Worm (Caenorhabditis elegans): Measurements from ENCODE around the gene B0280.11.
A peak's percentile ranks its signal among the peaks of the same experiment; 100 is the strongest.

B0280.11 gene

ce11 chrIII:7153747-7154238, 15.7 kb upstream of the B0280.11 start, which contains the start of gene ogt-1 (continued):
- no peak for TF ChIP-seq sox-4 (tag; optimal IDR thresholded peaks at IDR 0.05)
- TF ChIP-seq hlh-8 (tag; optimal IDR thresholded peaks at IDR 0.05): no peak
- no peak for TF ChIP-seq zip-5 (tag; optimal IDR thresholded peaks at IDR 0.05)
- no peak for TF ChIP-seq lin-11 (tag; optimal IDR thresholded peaks at IDR 0.05)
- TF ChIP-seq pax-1 (tag; optimal IDR thresholded peaks at IDR 0.05): peak; percentile 79
- no peak for TF ChIP-seq K09A11.1 (tag; optimal IDR thresholded peaks at IDR 0.05; ENCODE audit: insufficient read depth)
- TF ChIP-seq che-1 (tag; optimal IDR thresholded peaks at IDR 0.05): no peak
- TF ChIP-seq ceh-2 (tag; optimal IDR thresholded peaks at IDR 0.05): no peak
- no peak for TF ChIP-seq eyg-1 (tag; optimal IDR thresholded peaks at IDR 0.05)
- TF ChIP-seq T23F11.4 (GFP tag; optimal IDR thresholded peaks at IDR 0.05): no peak
- no peak for TF ChIP-seq sox-2 (GFP tag; IDR thresholded peaks at IDR 0.05)
- peak; percentile 93 for TF ChIP-seq nfya-1 (tag; optimal IDR thresholded peaks at IDR 0.05)
- TF ChIP-seq ceh-19 (GFP tag; optimal IDR thresholded peaks at IDR 0.05): no peak
- TF ChIP-seq pha-2 (tag; optimal IDR thresholded peaks at IDR 0.05): no peak
- TF ChIP-seq pros-1 (tag; optimal IDR thresholded peaks at IDR 0.05): no peak
- TF ChIP-seq hlh-30 (tag; optimal IDR thresholded peaks at IDR 0.05; ENCODE audit: insufficient read depth): no peak
- peak; percentile 9 for TF ChIP-seq ceh-18 (tag; optimal IDR thresholded peaks at IDR 0.05)
- TF ChIP-seq unc-86 (tag; optimal IDR thresholded peaks at IDR 0.05): no peak
- TF ChIP-seq fax-1 (tag; optimal IDR thresholded peaks at IDR 0.05): no peak
- no peak for TF ChIP-seq odd-2 (tag; optimal IDR thresholded peaks at IDR 0.05)
- no peak for TF ChIP-seq pag-3 (tag; optimal IDR thresholded peaks at IDR 0.05; ENCODE audit: borderline replicate concordance)
- TF ChIP-seq ztf-16 (tag; optimal IDR thresholded peaks at IDR 0.05): no peak
- TF ChIP-seq unc-42 (tag; optimal IDR thresholded peaks at IDR 0.05): peak; percentile 66
- TF ChIP-seq mec-3 (tag; optimal IDR thresholded peaks at IDR 0.05; ENCODE audit: borderline replicate concordance): no peak
- TF ChIP-seq npax-4 (tag; optimal IDR thresholded peaks at IDR 0.05): no peak
- TF ChIP-seq ref-2 (tag; optimal IDR thresholded peaks at IDR 0.05): no peak
- no peak for TF ChIP-seq unc-3 (GFP tag; conservative IDR thresholded peaks at IDR 0.05)
- TF ChIP-seq unc-3 (tag; optimal IDR thresholded peaks at IDR 0.05): no peak
- TF ChIP-seq ahr-1 (tag; optimal IDR thresholded peaks at IDR 0.05): no peak
- TF ChIP-seq ceh-48 (tag; optimal IDR thresholded peaks at IDR 0.05): no peak
- no peak for TF ChIP-seq ceh-24 (tag; optimal IDR thresholded peaks at IDR 0.05)
- no peak for TF ChIP-seq hlh-15 (tag; optimal IDR thresholded peaks at IDR 0.05)
- TF ChIP-seq ceh-31 (tag; optimal IDR thresholded peaks at IDR 0.05): peak; percentile 68
- no peak for TF ChIP-seq hlh-13 (GFP tag; optimal IDR thresholded peaks at IDR 0.05)
- no peak for TF ChIP-seq ceh-45 (GFP tag; IDR thresholded peaks at IDR 0.05)

DNA sequence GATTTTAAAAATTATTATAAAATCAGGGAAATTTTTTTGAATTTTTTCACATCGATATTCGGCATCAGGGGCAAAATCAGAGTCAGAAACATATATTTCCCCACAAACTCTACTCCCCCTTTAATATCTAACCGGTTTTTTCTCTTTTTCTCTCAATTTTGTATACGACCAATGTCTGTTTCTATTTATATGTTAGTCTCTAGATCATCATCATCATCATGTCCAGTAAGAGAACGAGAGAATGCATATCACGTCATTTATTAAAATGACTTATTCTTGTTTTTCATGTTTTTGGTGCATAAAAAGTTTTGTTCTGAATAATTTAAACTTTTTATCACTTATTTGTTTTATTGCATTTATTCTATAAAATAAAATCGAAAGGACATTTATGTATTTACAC, 14.5 kb upstream of the B0280.11 start:
- TF ChIP-seq fax-1 (tag; optimal IDR thresholded peaks at IDR 0.05) (no peak), ama-1 (optimal IDR thresholded peaks at IDR 0.05) (no peak), ceh-22 (tag; optimal IDR thresholded peaks at IDR 0.05) (no peak), sdc-2 (tag; optimal IDR thresholded peaks at IDR 0.05) (no peak)

DNA sequence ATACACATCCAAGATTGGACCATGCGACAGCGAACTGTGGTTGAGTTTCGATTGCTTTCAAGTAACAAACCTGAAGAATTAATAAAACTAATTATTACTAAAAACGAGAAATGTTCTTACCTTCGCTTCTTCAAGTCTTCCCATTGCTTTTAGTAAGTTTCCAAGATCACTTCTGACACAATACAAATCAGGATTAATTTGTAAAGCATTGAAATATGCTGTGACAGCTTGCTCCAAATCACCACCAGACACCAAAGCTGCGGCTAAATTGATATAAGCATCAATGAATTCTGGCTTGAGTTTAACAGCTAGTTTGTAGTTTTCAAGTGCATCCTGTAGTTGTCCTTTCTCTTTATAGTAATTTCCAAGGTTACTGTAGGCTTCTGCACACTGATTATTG, 12.1 kb upstream of the B0280.11 start:
- TF ChIP-seq dmd-4 (tag; optimal IDR thresholded peaks at IDR 0.05; ENCODE audit: borderline replicate concordance) (no peak), nfya-1 (tag; optimal IDR thresholded peaks at IDR 0.05) (no peak), ceh-14 (tag; optimal IDR thresholded peaks at IDR 0.05) (no peak), sdc-2 (tag; optimal IDR thresholded peaks at IDR 0.05) (no peak), ceh-6 (GFP tag; optimal IDR thresholded peaks at IDR 0.05) (no peak), nhr-11 (tag; optimal IDR thresholded peaks at IDR 0.05) (no peak), dve-1 (tag; optimal IDR thresholded peaks at IDR 0.05) (no peak), lin-11 (tag; optimal IDR thresholded peaks at IDR 0.05) (no peak), ceh-24 (tag; optimal IDR thresholded peaks at IDR 0.05) (no peak), pat-9 (tag; optimal IDR thresholded peaks at IDR 0.05) (no peak), syd-9 (tag; optimal IDR thresholded peaks at IDR 0.05) (no peak), pros-1 (tag; optimal IDR thresholded peaks at IDR 0.05) (no peak), ceh-48 (tag; optimal IDR thresholded peaks at IDR 0.05) (no peak), tbx-2 (tag; optimal IDR thresholded peaks at IDR 0.05) (no peak), pag-3 (tag; optimal IDR thresholded peaks at IDR 0.05; ENCODE audit: borderline replicate concordance) (no peak), npax-4 (tag; optimal IDR thresholded peaks at IDR 0.05) (no peak), ceh-31 (tag; optimal IDR thresholded peaks at IDR 0.05) (no peak)

Data from whole organism, late embryonic.